Worm (Caenorhabditis elegans) whole organism, young adult: ENCODE measurements around the gene oxi-1.

ENCODE experiments used
- D2030.7 ChIP-seq: fragments of 200-800 bp; sonication (Bioruptor generic); IDR thresholded peaks from 2 replicates; pipeline ENCODE4 v1.3.6; 2022; ENCODE audit warnings: missing genetic modification reagents, missing genetic modification characterization, missing compliant biosample characterization
- F23B12.7 ChIP-seq: sonication (generic microtip); optimal IDR thresholded peaks from 2 replicates; lab custom pipeline; 2017; ENCODE audit warnings: missing genetic modification characterization, mild to moderate bottlenecking, missing compliant biosample characterization, antibody characterized with exemption, moderate library complexity; ENCODE audit not compliant: insufficient read depth
- F37B4.10 ChIP-seq: fragments of 200-800 bp; sonication (Bioruptor generic); IDR thresholded peaks from 2 replicates; pipeline ENCODE4 v1.3.6; 2022; ENCODE audit warnings: missing genetic modification characterization, missing compliant biosample characterization
- F52B5.7 ChIP-seq: sonication (generic microtip); optimal IDR thresholded peaks from 2 replicates; lab custom pipeline; 2016; ENCODE audit warnings: mild to moderate bottlenecking, missing genetic modification characterization, missing compliant biosample characterization
- F57A8.1 ChIP-seq: fragments of 200-800 bp; sonication (Bioruptor generic); optimal IDR thresholded peaks from 2 replicates; lab custom pipeline; 2018; ENCODE audit warnings: mild to moderate bottlenecking, missing genetic modification characterization, moderate library complexity, missing compliant biosample characterization
- T07F8.4 ChIP-seq: sonication (generic microtip); optimal IDR thresholded peaks from 2 replicates; lab custom pipeline; 2016; ENCODE audit warnings: mild to moderate bottlenecking, missing genetic modification characterization, moderate library complexity, missing compliant biosample characterization
- Y95B8A.8 ChIP-seq: fragments of 200-800 bp; sonication (Bioruptor generic); IDR thresholded peaks from 2 replicates; pipeline ENCODE4 v1.3.6; 2022; ENCODE audit warnings: missing genetic modification reagents, missing genetic modification characterization, missing compliant biosample characterization
- ama-1 ChIP-seq, 3 experiments: fragments of 150-350 bp in 1 of 3; sonication (generic microtip) in 2 of 3; optimal IDR thresholded peaks; 2 replicates each; lab custom pipeline; 2014 to 2018; ENCODE audit warnings: missing biosample characterization in 2 of 3, missing genetic modification characterization in 2 of 3, missing genetic modification reagents in 2 of 3
- athp-1 ChIP-seq: sonication (generic microtip); optimal IDR thresholded peaks from 2 replicates; lab custom pipeline; 2017; ENCODE audit warnings: mild to moderate bottlenecking, missing genetic modification characterization, missing compliant biosample characterization
- attf-3 ChIP-seq: fragments of 200-800 bp; sonication (Bioruptor generic); conservative IDR thresholded peaks from 2 replicates; pipeline ENCODE4 v1.3.6; 2022; ENCODE audit warnings: missing genetic modification reagents, missing genetic modification characterization, missing compliant biosample characterization
- attf-6 ChIP-seq: fragments of 200-800 bp; sonication (Bioruptor generic); IDR thresholded peaks from 2 replicates; pipeline ENCODE4 v1.3.6; 2022; ENCODE audit warnings: missing genetic modification reagents, missing genetic modification characterization, missing compliant biosample characterization
- bed-1 ChIP-seq: fragments of 200-800 bp; sonication (Bioruptor generic); IDR thresholded peaks from 2 replicates; pipeline ENCODE4 v1.3.6; 2022; ENCODE audit warnings: missing genetic modification reagents, missing genetic modification characterization, missing compliant biosample characterization
- bed-2 ChIP-seq: fragments of 200-800 bp; sonication (Bioruptor generic); IDR thresholded peaks from 2 replicates; pipeline ENCODE4 v1.3.6; 2022; ENCODE audit warnings: missing genetic modification reagents, missing genetic modification characterization, missing compliant biosample characterization
- ceh-100 ChIP-seq: fragments of 200-800 bp; sonication (Bioruptor generic); IDR thresholded peaks from 2 replicates; pipeline ENCODE4 v1.3.6; 2022; ENCODE audit warnings: missing genetic modification reagents, missing genetic modification characterization, missing compliant biosample characterization
- ceh-58 ChIP-seq: fragments of 200-800 bp; sonication (Bioruptor generic); IDR thresholded peaks from 2 replicates; pipeline ENCODE4 v1.3.6; 2022; ENCODE audit warnings: missing genetic modification characterization, missing compliant biosample characterization
- chd-7 ChIP-seq: sonication (generic microtip); optimal IDR thresholded peaks from 2 replicates; lab custom pipeline; 2016; ENCODE audit warnings: mild to moderate bottlenecking, missing genetic modification characterization, moderate library complexity, missing compliant biosample characterization
- dpff-1 ChIP-seq: sonication (generic microtip); optimal IDR thresholded peaks from 2 replicates; lab custom pipeline; 2017; ENCODE audit warnings: mild to moderate bottlenecking, missing genetic modification characterization, missing compliant biosample characterization
- egl-18 ChIP-seq: fragments of 200-800 bp; sonication (Bioruptor generic); IDR thresholded peaks from 2 replicates; pipeline ENCODE4 v1.3.6; 2022; ENCODE audit warnings: missing genetic modification reagents, missing genetic modification characterization, missing compliant biosample characterization
- egl-44 ChIP-seq: fragments of 200-800 bp; sonication (Bioruptor generic); IDR thresholded peaks from 2 replicates; pipeline ENCODE4 v1.3.6; 2022; ENCODE audit warnings: missing genetic modification reagents, missing genetic modification characterization, missing compliant biosample characterization
- egrh-3 ChIP-seq: fragments of 200-800 bp; sonication (Bioruptor generic); IDR thresholded peaks from 2 replicates; pipeline ENCODE4 v1.3.6; 2022; ENCODE audit warnings: missing genetic modification reagents, missing genetic modification characterization, missing compliant biosample characterization
- fkh-3 ChIP-seq: sonication (generic microtip); optimal IDR thresholded peaks from 2 replicates; lab custom pipeline; 2016; ENCODE audit warnings: mild to moderate bottlenecking, missing genetic modification characterization, missing compliant biosample characterization
- gei-17 ChIP-seq: fragments of 200-800 bp; sonication (Bioruptor generic); optimal IDR thresholded peaks from 2 replicates; lab custom pipeline; 2018; ENCODE audit warnings: mild to moderate bottlenecking, missing genetic modification characterization, missing compliant biosample characterization
- him-1 ChIP-seq: sonication (generic microtip); optimal IDR thresholded peaks from 2 replicates; lab custom pipeline; 2016; ENCODE audit warnings: missing genotype, missing genetic modification reagents, missing genetic modification characterization, missing compliant biosample characterization
- hlh-26 ChIP-seq: fragments of 200-800 bp; sonication (Bioruptor generic); conservative IDR thresholded peaks from 2 replicates; pipeline ENCODE4 v1.3.6; 2022; ENCODE audit warnings: missing genetic modification reagents, missing genetic modification characterization, missing compliant biosample characterization
- hmg-1.2 ChIP-seq: fragments of 200-800 bp; sonication (Bioruptor generic); IDR thresholded peaks from 2 replicates; pipeline ENCODE4 v1.3.6; 2022; ENCODE audit warnings: missing genetic modification reagents, missing genetic modification characterization, missing compliant biosample characterization
- hsf-1 ChIP-seq: fragments of 200-800 bp; sonication (Bioruptor generic); IDR thresholded peaks from 2 replicates; pipeline ENCODE4 v1.3.6; 2022; ENCODE audit warnings: missing genetic modification reagents, missing genetic modification characterization, missing compliant biosample characterization
- lin-54 ChIP-seq: fragments of 200-800 bp; sonication (Bioruptor generic); optimal IDR thresholded peaks from 2 replicates; lab custom pipeline; 2018; ENCODE audit warnings: mild to moderate bottlenecking, missing genetic modification characterization, missing compliant biosample characterization
- lsl-1 ChIP-seq: fragments of 200-800 bp; sonication (Bioruptor generic); optimal IDR thresholded peaks from 2 replicates; lab custom pipeline; 2018; ENCODE audit warnings: mild to moderate bottlenecking, missing genetic modification characterization, moderate library complexity, missing compliant biosample characterization
- madf-10 ChIP-seq: sonication (generic microtip); optimal IDR thresholded peaks from 2 replicates; lab custom pipeline; 2016; ENCODE audit warnings: mild to moderate bottlenecking, missing genetic modification characterization, missing compliant biosample characterization
- madf-6 ChIP-seq: fragments of 200-800 bp; sonication (Bioruptor generic); IDR thresholded peaks from 2 replicates; pipeline ENCODE4 v1.3.6; 2022; ENCODE audit warnings: missing genetic modification reagents, missing genetic modification characterization, missing compliant biosample characterization
- madf-8 ChIP-seq: fragments of 200-800 bp; sonication (Bioruptor generic); conservative IDR thresholded peaks from 2 replicates; pipeline ENCODE4 v1.3.6; 2022; ENCODE audit warnings: missing genetic modification reagents, missing genetic modification characterization, missing compliant biosample characterization
- mxl-1 ChIP-seq: sonication (generic microtip); optimal IDR thresholded peaks from 2 replicates; lab custom pipeline; 2016; ENCODE audit warnings: missing genetic modification characterization, missing compliant biosample characterization
- nhr-179 ChIP-seq: sonication (generic microtip); optimal IDR thresholded peaks from 2 replicates; lab custom pipeline; 2016; ENCODE audit warnings: mild to moderate bottlenecking, missing genetic modification characterization, missing compliant biosample characterization
- pbrm-1 ChIP-seq: fragments of 200-800 bp; sonication (Bioruptor generic); IDR thresholded peaks from 2 replicates; pipeline ENCODE4 v1.3.6; 2022; ENCODE audit warnings: missing genetic modification reagents, missing genetic modification characterization, missing compliant biosample characterization
- rcor-1 ChIP-seq: fragments of 200-800 bp; sonication (Bioruptor generic); IDR thresholded peaks from 2 replicates; pipeline ENCODE4 v1.3.6; 2022; ENCODE audit warnings: missing genetic modification reagents, missing genetic modification characterization, missing compliant biosample characterization
- rec-8 ChIP-seq, 2 experiments: sonication (generic microtip); optimal IDR thresholded peaks; 2 replicates each; lab custom pipeline; 2016; ENCODE audit warnings: mild to moderate bottlenecking in 2 of 2, missing genetic modification characterization in 2 of 2, missing genetic modification reagents in 2 of 2, missing genotype in 2 of 2, missing biosample characterization in 1 of 2, missing compliant biosample characterization in 1 of 2, moderate library complexity in 1 of 2
- rpc-1 ChIP-seq, 2 experiments: fragments of 150-350 bp in 1 of 2; sonication (generic microtip) in 1 of 2; optimal IDR thresholded peaks; 2 replicates each; lab custom pipeline; 2014 to 2018; ENCODE audit warnings: missing biosample characterization in 1 of 2, missing genetic modification characterization in 1 of 2, missing genetic modification reagents in 1 of 2, missing genotype in 1 of 2
- sdz-38 ChIP-seq: sonication (generic microtip); optimal IDR thresholded peaks from 2 replicates; lab custom pipeline; 2016; ENCODE audit warnings: missing genotype, missing genetic modification characterization, missing compliant biosample characterization
- sea-2 ChIP-seq: fragments of 200-800 bp; sonication (Bioruptor generic); IDR thresholded peaks from 2 replicates; pipeline ENCODE4 v1.3.6; 2022; ENCODE audit warnings: missing genetic modification characterization, missing compliant biosample characterization
- snpc-1.3 ChIP-seq: sonication (generic microtip); optimal IDR thresholded peaks from 2 replicates; lab custom pipeline; 2017; ENCODE audit warnings: missing genetic modification characterization, mild to moderate bottlenecking, missing compliant biosample characterization, antibody characterized with exemption, moderate library complexity, missing genotype, missing genetic modification reagents; ENCODE audit not compliant: insufficient read depth
- tbp1 ChIP-seq: fragments of 200-800 bp; sonication (Bioruptor generic); optimal IDR thresholded peaks from 2 replicates; lab custom pipeline; 2018; ENCODE audit warnings: mild to moderate bottlenecking, missing genetic modification characterization, missing compliant biosample characterization
- unc-130 ChIP-seq: sonication (generic microtip); optimal IDR thresholded peaks from 2 replicates; lab custom pipeline; 2016; ENCODE audit warnings: missing genetic modification reagents, missing genetic modification characterization, missing compliant biosample characterization
- unc-62 ChIP-seq: fragments of 150-350 bp; optimal IDR thresholded peaks from 2 replicates; lab custom pipeline; 2014; ENCODE audit warnings: missing biosample characterization, missing genetic modification reagents, missing genetic modification characterization
- zfh-2 ChIP-seq: fragments of 200-800 bp; sonication (Bioruptor generic); conservative IDR thresholded peaks from 2 replicates; pipeline ENCODE4 v1.3.6; 2022; ENCODE audit warnings: missing genetic modification reagents, missing genetic modification characterization, missing compliant biosample characterization
- zim-3 ChIP-seq: sonication (generic microtip); optimal IDR thresholded peaks from 2 replicates; lab custom pipeline; 2017; ENCODE audit warnings: mild to moderate bottlenecking, missing genetic modification characterization, moderate library complexity, missing compliant biosample characterization
- ztf-22 ChIP-seq: fragments of 200-800 bp; sonication (Bioruptor generic); optimal IDR thresholded peaks from 2 replicates; lab custom pipeline; 2018; ENCODE audit warnings: mild to moderate bottlenecking, missing genetic modification characterization, moderate library complexity, missing compliant biosample characterization
- ztf-3 ChIP-seq: fragments of 200-800 bp; sonication (Bioruptor generic); optimal IDR thresholded peaks from 2 replicates; lab custom pipeline; 2018; ENCODE audit warnings: mild to moderate bottlenecking, missing genetic modification characterization, missing compliant biosample characterization

The oxi-1 gene

DNA sequence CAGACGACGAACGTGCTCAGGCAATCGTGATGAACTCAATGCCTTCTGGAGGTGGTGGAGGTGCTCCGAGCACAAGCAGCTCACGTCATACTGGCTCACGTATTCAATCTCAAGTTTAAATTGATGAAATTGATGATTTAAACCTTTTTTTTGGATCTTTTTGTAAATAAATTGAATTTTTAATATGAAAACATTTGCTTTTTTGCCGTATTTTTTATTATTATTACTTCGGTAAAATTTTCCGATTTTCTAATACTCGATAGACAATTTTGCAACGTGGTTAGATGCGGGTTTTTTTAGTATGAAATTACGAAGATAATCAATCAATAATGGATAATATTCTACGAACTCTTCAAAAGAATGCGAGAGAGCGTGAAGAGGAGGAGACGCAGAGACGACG is at the start of gene oxi-1:
oxi-1 (plus strand) TSS at position 301 of the 400 bp plus-strand sequence.
- TF ChIP-seq rpc-1 (optimal IDR thresholded peaks at IDR 0.05; lab: Kevin White, UChicago) (no peak), rpc-1 (tag; optimal IDR thresholded peaks at IDR 0.05; lab: Kevin White, UChicago) (no peak), T07F8.4 (tag; lab: Kevin White, UChicago) (no peak), unc-62 (GFP tag; lab: Kevin White, UChicago) (no peak), nhr-179 (tag; lab: Kevin White, UChicago) (no peak), zim-3 (tag; lab: Kevin White, UChicago) (no peak), ceh-58 (GFP tag; lab: Robert Waterston, UW) (no peak), F23B12.7 (no peak), fkh-3 (no peak), madf-8 (GFP tag; lab: Robert Waterston, UW) (no peak), sea-2 (GFP tag; lab: Robert Waterston, UW) (no peak), egl-18 (GFP tag; lab: Robert Waterston, UW) (no peak), F57A8.1 (GFP tag; lab: Kevin White, UChicago) (no peak), hlh-26 (no peak), him-1 (tag; lab: Kevin White, UChicago) (no peak), bed-1 (GFP tag; lab: Robert Waterston, UW) (no peak)

DNA sequence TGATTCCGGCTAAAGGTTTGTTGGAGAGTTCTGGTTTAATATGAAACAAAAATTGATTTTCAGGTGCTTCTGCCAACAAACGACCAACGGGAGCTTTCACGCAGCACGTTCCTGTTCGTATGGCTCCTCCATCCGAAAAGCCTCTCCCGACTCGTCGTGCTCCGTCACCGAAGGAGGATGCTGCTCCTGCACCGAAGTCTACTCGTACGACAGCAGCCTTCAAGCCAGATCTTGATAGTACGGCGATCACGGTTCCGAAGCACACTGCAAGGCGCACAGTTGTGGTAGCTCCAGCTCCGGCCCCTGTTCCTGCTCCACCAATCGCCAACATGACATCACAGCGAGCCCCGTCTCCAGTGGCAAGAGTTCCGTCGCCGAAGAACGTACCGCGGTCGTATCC is 49.3 kb upstream of the oxi-1 start:
- TF ChIP-seq pbrm-1 (GFP tag; lab: Robert Waterston, UW) (no peak), attf-6 (GFP tag; lab: Robert Waterston, UW) (0 out of 2 replicates have a peak, but pooled peaks have one; percentile 26), lsl-1 (GFP tag; lab: Kevin White, UChicago) (no peak), hmg-1.2 (GFP tag; lab: Robert Waterston, UW) (no peak), attf-3 (GFP tag; lab: Robert Waterston, UW) (no peak), hsf-1 (GFP tag; lab: Robert Waterston, UW) (peak; percentile 23), madf-10 (tag; lab: Kevin White, UChicago) (no peak), unc-130 (GFP tag; lab: Kevin White, UChicago) (no peak), zfh-2 (GFP tag; lab: Robert Waterston, UW) (peak; percentile 80), egrh-3 (GFP tag; lab: Robert Waterston, UW) (peak; percentile 55; the same call in 1 of the 2 replicates), F37B4.10 (GFP tag; lab: Robert Waterston, UW) (no peak), egl-18 (GFP tag; lab: Robert Waterston, UW) (no peak), bed-2 (GFP tag; lab: Robert Waterston, UW) (no peak), rcor-1 (GFP tag; lab: Robert Waterston, UW) (no peak), rec-8 (tag; optimal IDR thresholded peaks at IDR 0.05; lab: Kevin White, UChicago) (no peak), sdz-38 (no peak), dpff-1 (tag; lab: Kevin White, UChicago) (no peak), F52B5.7 (no peak), nhr-179 (tag; lab: Kevin White, UChicago) (no peak), madf-8 (GFP tag; lab: Robert Waterston, UW) (no peak), ztf-3 (GFP tag; lab: Kevin White, UChicago) (no peak), ceh-100 (GFP tag; lab: Robert Waterston, UW) (no peak), athp-1 (tag; lab: Kevin White, UChicago) (no peak), egl-44 (GFP tag; lab: Robert Waterston, UW) (no peak), Y95B8A.8 (GFP tag; lab: Robert Waterston, UW) (0 out of 2 replicates have a peak, but pooled peaks have one; percentile 5), ceh-58 (GFP tag; lab: Robert Waterston, UW) (no peak), madf-6 (peak; percentile 59), snpc-1.3 (tag; lab: Kevin White, UChicago) (no peak), chd-7 (tag; lab: Kevin White, UChicago) (peak; percentile 8), mxl-1 (tag; lab: Kevin White, UChicago) (no peak), ztf-22 (GFP tag; lab: Kevin White, UChicago) (no peak), tbp1 (GFP tag; lab: Kevin White, UChicago) (no peak), T07F8.4 (tag; lab: Kevin White, UChicago) (no peak), ama-1 (optimal IDR thresholded peaks at IDR 0.05; lab: Kevin White, UChicago) (no peak), ama-1 (GFP tag; optimal IDR thresholded peaks at IDR 0.05; lab: Kevin White, UChicago) (no peak), D2030.7 (GFP tag; lab: Robert Waterston, UW) (no peak), gei-17 (GFP tag; lab: Kevin White, UChicago) (no peak), lin-54 (GFP tag; lab: Kevin White, UChicago) (no peak)
